Worm (Caenorhabditis elegans) whole organism, young adult: ENCODE results near the gene lsy-27.

Experiments used
- B0019.2 ChIP-seq: fragments of 200-800 bp; sonication (Bioruptor generic); conservative IDR thresholded peaks from 2 replicates; pipeline ENCODE4 v1.3.6; 2022; ENCODE audit warnings: missing genetic modification reagents, missing genetic modification characterization, missing compliant biosample characterization
- B0035.1 ChIP-seq: sonication (generic microtip); optimal IDR thresholded peaks from 2 replicates; lab custom pipeline; 2016; ENCODE audit warnings: missing genetic modification characterization, mild to moderate bottlenecking, missing compliant biosample characterization, missing genotype, missing genetic modification reagents
- B0261.1 ChIP-seq: sonication (generic microtip); optimal IDR thresholded peaks from 2 replicates; lab custom pipeline; 2016; ENCODE audit warnings: mild to moderate bottlenecking, missing genetic modification characterization, moderate library complexity, missing compliant biosample characterization
- F23B12.7 ChIP-seq: sonication (generic microtip); optimal IDR thresholded peaks from 2 replicates; lab custom pipeline; 2017; ENCODE audit warnings: missing genetic modification characterization, mild to moderate bottlenecking, missing compliant biosample characterization, antibody characterized with exemption, moderate library complexity; ENCODE audit not compliant: insufficient read depth
- F49E8.2 ChIP-seq: sonication (generic microtip); optimal IDR thresholded peaks from 3 replicates; lab custom pipeline; 2017; ENCODE audit warnings: missing genetic modification characterization, mild to moderate bottlenecking, missing compliant biosample characterization, antibody characterized with exemption, moderate library complexity; ENCODE audit not compliant: insufficient read depth
- F55B11.4 ChIP-seq: sonication (generic microtip); optimal IDR thresholded peaks from 2 replicates; lab custom pipeline; 2016; ENCODE audit warnings: missing compliant biosample characterization, missing genetic modification characterization, borderline replicate concordance; ENCODE audit not compliant: insufficient read depth
- K12H6.12 ChIP-seq: fragments of 200-800 bp; sonication (Bioruptor generic); optimal IDR thresholded peaks from 2 replicates; lab custom pipeline; 2018; ENCODE audit warnings: mild to moderate bottlenecking, missing genetic modification characterization, missing compliant biosample characterization
- T07F8.4 ChIP-seq: sonication (generic microtip); optimal IDR thresholded peaks from 2 replicates; lab custom pipeline; 2016; ENCODE audit warnings: mild to moderate bottlenecking, missing genetic modification characterization, moderate library complexity, missing compliant biosample characterization
- T26A5.8 ChIP-seq: sonication (generic microtip); optimal IDR thresholded peaks from 2 replicates; lab custom pipeline; 2016; ENCODE audit warnings: missing genetic modification characterization, missing compliant biosample characterization
- aptf-2 ChIP-seq: fragments of 200-800 bp; sonication (Bioruptor generic); conservative IDR thresholded peaks from 2 replicates; pipeline ENCODE4 v1.3.6; 2022; ENCODE audit warnings: missing genetic modification reagents, missing genetic modification characterization, missing compliant biosample characterization
- aptf-3 ChIP-seq: fragments of 200-800 bp; sonication (Bioruptor generic); IDR thresholded peaks from 2 replicates; pipeline ENCODE4 v1.3.6; 2022; ENCODE audit warnings: missing genetic modification characterization, missing compliant biosample characterization
- atf-7 ChIP-seq: sonication (generic microtip); optimal IDR thresholded peaks from 2 replicates; lab custom pipeline; 2017; ENCODE audit warnings: mild to moderate bottlenecking, missing genetic modification characterization, missing compliant biosample characterization
- attf-6 ChIP-seq: fragments of 200-800 bp; sonication (Bioruptor generic); IDR thresholded peaks from 2 replicates; pipeline ENCODE4 v1.3.6; 2022; ENCODE audit warnings: missing genetic modification reagents, missing genetic modification characterization, missing compliant biosample characterization
- bed-1 ChIP-seq: fragments of 200-800 bp; sonication (Bioruptor generic); IDR thresholded peaks from 2 replicates; pipeline ENCODE4 v1.3.6; 2022; ENCODE audit warnings: missing genetic modification reagents, missing genetic modification characterization, missing compliant biosample characterization
- cebp-1 ChIP-seq, 2 experiments: fragments of 200-800 bp in 1 of 2; sonication (Bioruptor generic) in 1 of 2; sonication (generic microtip) in 1 of 2; IDR thresholded peaks in 1 of 2; optimal IDR thresholded peaks in 1 of 2; 2 replicates each; pipeline versions ENCODE4 v1.3.6 to Lab custom; 2017 to 2022; ENCODE audit warnings: missing compliant biosample characterization in 2 of 2, missing genetic modification characterization in 2 of 2, mild to moderate bottlenecking in 1 of 2, missing genetic modification reagents in 1 of 2, moderate library complexity in 1 of 2
- ceh-100 ChIP-seq: fragments of 200-800 bp; sonication (Bioruptor generic); IDR thresholded peaks from 2 replicates; pipeline ENCODE4 v1.3.6; 2022; ENCODE audit warnings: missing genetic modification reagents, missing genetic modification characterization, missing compliant biosample characterization
- ceh-58 ChIP-seq: fragments of 200-800 bp; sonication (Bioruptor generic); IDR thresholded peaks from 2 replicates; pipeline ENCODE4 v1.3.6; 2022; ENCODE audit warnings: missing genetic modification characterization, missing compliant biosample characterization
- ceh-91 ChIP-seq: fragments of 200-800 bp; sonication (Bioruptor generic); IDR thresholded peaks from 2 replicates; pipeline ENCODE4 v1.3.6; 2022; ENCODE audit warnings: missing genetic modification reagents, missing genetic modification characterization, missing compliant biosample characterization
- efl-1 ChIP-seq: fragments of 150-350 bp; optimal IDR thresholded peaks from 2 replicates; lab custom pipeline; 2014; ENCODE audit warnings: missing biosample characterization, missing genetic modification reagents, missing genetic modification characterization
- ets-4 ChIP-seq: fragments of 200-800 bp; sonication (Bioruptor generic); optimal IDR thresholded peaks from 2 replicates; lab custom pipeline; 2018; ENCODE audit warnings: mild to moderate bottlenecking, missing genetic modification characterization, missing compliant biosample characterization
- fkh-3 ChIP-seq: sonication (generic microtip); optimal IDR thresholded peaks from 2 replicates; lab custom pipeline; 2016; ENCODE audit warnings: mild to moderate bottlenecking, missing genetic modification characterization, missing compliant biosample characterization
- him-1 ChIP-seq: sonication (generic microtip); optimal IDR thresholded peaks from 2 replicates; lab custom pipeline; 2016; ENCODE audit warnings: missing genotype, missing genetic modification reagents, missing genetic modification characterization, missing compliant biosample characterization
- let-526 ChIP-seq: fragments of 200-800 bp; sonication (Bioruptor generic); IDR thresholded peaks from 2 replicates; pipeline ENCODE4 v1.3.6; 2022; ENCODE audit warnings: missing genetic modification reagents, missing genetic modification characterization, missing compliant biosample characterization
- lsl-1 ChIP-seq: fragments of 200-800 bp; sonication (Bioruptor generic); optimal IDR thresholded peaks from 2 replicates; lab custom pipeline; 2018; ENCODE audit warnings: mild to moderate bottlenecking, missing genetic modification characterization, moderate library complexity, missing compliant biosample characterization
- mel-28 ChIP-seq: sonication (generic microtip); optimal IDR thresholded peaks from 2 replicates; lab custom pipeline; 2016; ENCODE audit warnings: borderline replicate concordance, mild to moderate bottlenecking, missing genetic modification characterization, missing compliant biosample characterization
- nfya-2 ChIP-seq: fragments of 200-800 bp; sonication (Bioruptor generic); IDR thresholded peaks from 2 replicates; pipeline ENCODE4 v1.3.6; 2022; ENCODE audit warnings: missing genetic modification reagents, missing genetic modification characterization, missing compliant biosample characterization
- repo-1 ChIP-seq: sonication (generic microtip); optimal IDR thresholded peaks from 2 replicates; lab custom pipeline; 2017; ENCODE audit warnings: mild to moderate bottlenecking, missing genetic modification characterization, missing compliant biosample characterization
- snpc-4 ChIP-seq, 5 experiments: fragments of 150-350 bp in 1 of 5; sonication (generic microtip) in 4 of 5; optimal IDR thresholded peaks; 2 replicates each; lab custom pipeline; 2014 to 2018; ENCODE audit warnings: missing genetic modification characterization in 5 of 5, missing biosample characterization in 3 of 5, antibody characterized with exemption in 2 of 5, mild to moderate bottlenecking in 2 of 5, missing compliant biosample characterization in 2 of 5, missing genotype in 2 of 5, moderate library complexity in 2 of 5, missing genetic modification reagents in 1 of 5
- somi-1 ChIP-seq: fragments of 200-800 bp; sonication (Bioruptor generic); optimal IDR thresholded peaks from 2 replicates; lab custom pipeline; 2018; ENCODE audit warnings: mild to moderate bottlenecking, missing genetic modification characterization, missing compliant biosample characterization
- sptf-2 ChIP-seq: fragments of 200-800 bp; sonication (Bioruptor generic); optimal IDR thresholded peaks from 2 replicates; lab custom pipeline; 2018; ENCODE audit warnings: mild to moderate bottlenecking, missing genetic modification characterization, missing compliant biosample characterization
- tbp1 ChIP-seq: fragments of 200-800 bp; sonication (Bioruptor generic); optimal IDR thresholded peaks from 2 replicates; lab custom pipeline; 2018; ENCODE audit warnings: mild to moderate bottlenecking, missing genetic modification characterization, missing compliant biosample characterization
- xnd-1 ChIP-seq: sonication (generic microtip); optimal IDR thresholded peaks from 2 replicates; lab custom pipeline; 2016; ENCODE audit warnings: missing genotype, missing genetic modification reagents, missing genetic modification characterization, missing compliant biosample characterization

The lsy-27 gene

ce11 chrV:17312386-17312785 lies 37.6 kb downstream of the lsy-27 start, which contains the start of gene Y61B8B.3 (continued):
- no peak for TF ChIP-seq F23B12.7
- TF ChIP-seq let-526 (GFP tag; lab: Robert Waterston, UW) = no peak
- no peak for TF ChIP-seq him-1 (tag; lab: Kevin White, UChicago)

DNA sequence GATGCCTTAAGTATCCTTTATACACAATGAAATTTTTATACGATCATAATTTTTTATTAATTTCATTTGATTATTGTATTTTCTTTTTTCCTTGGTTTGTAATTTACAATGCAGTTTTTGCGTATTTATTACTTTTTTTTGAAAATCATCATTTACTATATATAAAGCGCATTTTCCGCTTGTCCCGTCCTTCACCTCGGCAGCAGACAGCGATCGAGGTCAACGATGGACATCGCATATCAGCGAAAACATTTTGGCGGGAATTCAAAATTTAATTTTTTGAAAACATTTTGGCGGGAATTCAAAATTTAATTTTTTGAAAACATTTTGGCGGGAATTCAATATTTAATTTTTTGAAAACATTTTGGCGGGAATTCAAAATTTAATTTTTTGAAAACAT lies 42.1 kb downstream of the lsy-27 start:
- TF ChIP-seq aptf-2 (GFP tag; lab: Robert Waterston, UW) (no peak), snpc-4 (GFP tag; optimal IDR thresholded peaks at IDR 0.05; lab: Kevin White, UChicago) (no peak), snpc-4 (tag; optimal IDR thresholded peaks at IDR 0.05; lab: Kevin White, UChicago) (peak in 2 of 4 experiments; percentile 52 to 62)

DNA sequence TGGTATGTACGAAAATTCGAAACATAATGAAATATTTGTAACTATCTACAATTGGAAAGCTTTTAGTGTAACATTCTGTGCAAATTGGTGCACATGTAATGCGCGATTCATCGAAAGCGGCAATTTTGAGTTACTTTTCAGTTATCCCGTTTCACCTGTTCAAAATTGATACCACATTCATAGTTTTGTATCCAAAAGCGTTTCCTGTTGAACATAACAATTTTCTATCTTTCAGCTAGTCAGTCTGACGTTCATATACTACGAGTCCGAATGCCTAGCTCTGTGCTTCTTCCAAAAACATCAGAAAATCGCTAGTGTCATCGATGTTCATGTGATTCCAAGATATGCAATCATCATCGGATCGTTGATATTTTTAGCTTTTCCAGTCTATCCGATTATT lies 46.6 kb downstream of the lsy-27 start:
- no peak for TF ChIP-seq xnd-1 (tag; lab: Kevin White, UChicago)
- TF ChIP-seq tbp1 (GFP tag; lab: Kevin White, UChicago) = no peak
- no peak for TF ChIP-seq K12H6.12 (tag; lab: Kevin White, UChicago)
- no peak for TF ChIP-seq T07F8.4
- TF ChIP-seq lsl-1 (GFP tag; lab: Kevin White, UChicago) = no peak
- no peak for TF ChIP-seq repo-1 (tag; lab: Kevin White, UChicago)
- no peak for TF ChIP-seq atf-7 (tag; lab: Kevin White, UChicago)
- no peak for TF ChIP-seq F55B11.4 (tag; lab: Kevin White, UChicago)
- no peak for TF ChIP-seq ceh-58 (GFP tag; lab: Robert Waterston, UW)
- TF ChIP-seq mel-28 (tag; lab: Kevin White, UChicago) = no peak
- no peak for TF ChIP-seq ets-4
- TF ChIP-seq nfya-2 (GFP tag; lab: Robert Waterston, UW) = no peak
- TF ChIP-seq sptf-2 (GFP tag; lab: Kevin White, UChicago) = no peak
- no peak for TF ChIP-seq B0019.2

ce11 chrV:17302754-17303153 lies 47.2 kb downstream of the lsy-27 start, which contains the start of gene sri-70:
sri-70 (plus strand) TSS chrV:17303054.
- TF ChIP-seq T07F8.4 (no peak), fkh-3 (tag; lab: Kevin White, UChicago) (no peak), T26A5.8 (no peak), B0261.1 (tag; lab: Kevin White, UChicago) (no peak), efl-1 (GFP tag; lab: Kevin White, UChicago) (no peak), F49E8.2 (tag; lab: Kevin White, UChicago) (no peak), B0035.1 (tag; lab: Kevin White, UChicago) (no peak), bed-1 (GFP tag; lab: Robert Waterston, UW) (no peak), ceh-91 (GFP tag; lab: Robert Waterston, UW) (no peak), mel-28 (tag; lab: Kevin White, UChicago) (no peak), cebp-1 (GFP tag; IDR thresholded peaks at IDR 0.05; lab: Robert Waterston, UW) (no peak), cebp-1 (tag; optimal IDR thresholded peaks at IDR 0.05; lab: Kevin White, UChicago) (no peak), aptf-3 (no peak), somi-1 (GFP tag; lab: Kevin White, UChicago) (no peak), ceh-100 (GFP tag; lab: Robert Waterston, UW) (no peak), attf-6 (GFP tag; lab: Robert Waterston, UW) (no peak), F55B11.4 (tag; lab: Kevin White, UChicago) (no peak)
